Worm (Caenorhabditis elegans): ENCODE results near the gene bbs-2.

DNA sequence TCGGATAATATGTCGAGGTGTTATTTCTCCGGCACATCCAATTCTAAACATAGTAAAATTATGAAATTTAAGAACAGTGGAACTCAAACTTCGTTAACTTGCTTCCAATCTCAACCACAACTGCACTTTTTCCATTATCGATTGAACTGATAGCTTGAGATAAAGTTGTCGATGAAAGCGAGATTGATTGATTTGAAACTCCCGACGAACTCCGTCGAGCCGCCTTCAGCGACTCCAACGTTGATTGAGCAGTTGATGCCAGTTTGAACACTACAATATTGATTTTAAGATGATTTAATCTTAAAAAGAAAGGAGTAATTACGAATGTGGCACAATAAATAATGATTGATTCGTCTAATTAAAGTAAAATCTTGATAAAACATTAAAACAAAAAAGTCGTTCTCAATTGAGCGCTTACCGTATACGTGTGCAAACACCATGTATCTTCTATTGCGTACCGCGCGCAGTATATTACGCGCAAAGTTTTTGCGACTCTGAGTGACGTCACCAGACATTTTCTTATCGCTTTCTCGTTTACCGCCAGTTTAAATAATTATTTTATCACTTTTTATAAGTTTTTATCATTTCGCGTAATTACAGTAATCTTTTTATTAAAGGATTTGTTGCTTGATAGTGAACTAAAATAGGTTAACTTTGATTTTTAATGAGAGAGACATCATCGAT lies 31.5 kb upstream of the bbs-2 start, which contains the start of gene arp-11:
- TF ChIP-seq hmg-1.2 (GFP tag; IDR thresholded peaks at IDR 0.05) (peak; percentile 31; the same call in 1 of the 2 replicates), attf-5 (GFP tag; optimal IDR thresholded peaks at IDR 0.05) (peak; percentile 84), nhr-90 (tag; optimal IDR thresholded peaks at IDR 0.05) (no peak), aptf-2 (GFP tag; conservative IDR thresholded peaks at IDR 0.05) (no peak), hrde-1 (tag; optimal IDR thresholded peaks at IDR 0.05; ENCODE audit: borderline replicate concordance) (no peak), nhr-179 (tag; optimal IDR thresholded peaks at IDR 0.05) (no peak), somi-1 (GFP tag; optimal IDR thresholded peaks at IDR 0.05) (no peak), F23B12.7 (tag; optimal IDR thresholded peaks at IDR 0.05; ENCODE audit: insufficient read depth) (peak; percentile 55), F55B11.4 (tag; optimal IDR thresholded peaks at IDR 0.05; ENCODE audit: borderline replicate concordance, insufficient read depth) (no peak), madf-6 (GFP tag; IDR thresholded peaks at IDR 0.05) (peak; percentile 61; the same call in 1 of the 2 replicates), F57A8.1 (GFP tag; optimal IDR thresholded peaks at IDR 0.05) (no peak), D2030.7 (GFP tag; IDR thresholded peaks at IDR 0.05) (no peak), lsl-1 (GFP tag; optimal IDR thresholded peaks at IDR 0.05) (peak; percentile 65)
